Worm (Caenorhabditis elegans) whole organism, L1 larva: ENCODE results near the gene C03G6.17.

Experiments
- blmp-1 ChIP-seq: fragments of 150-350 bp; optimal IDR thresholded peaks from 2 replicates; lab custom pipeline; 2014; ENCODE audit warnings: missing biosample characterization, missing genetic modification characterization
- efl-3 ChIP-seq: fragments of 200-800 bp; sonication (Bioruptor generic); optimal IDR thresholded peaks from 2 replicates; lab custom pipeline; 2018; ENCODE audit warnings: mild to moderate bottlenecking, missing genetic modification characterization, missing compliant biosample characterization
- egl-27 ChIP-seq, 2 experiments: fragments of 150-350 bp in 1 of 2; sonication (generic microtip); optimal IDR thresholded peaks; 3 replicates each; lab custom pipeline; 2017 to 2018; ENCODE audit warnings: missing biosample characterization in 2 of 2, missing genetic modification characterization in 2 of 2, missing genetic modification reagents in 2 of 2
- fkh-4 ChIP-seq: sonication (generic microtip); optimal IDR thresholded peaks from 2 replicates; lab custom pipeline; 2016; ENCODE audit warnings: missing compliant biosample characterization, missing genetic modification characterization, borderline replicate concordance
- lin-13 ChIP-seq: fragments of 150-350 bp; optimal IDR thresholded peaks from 2 replicates; lab custom pipeline; 2014; ENCODE audit warnings: missing biosample characterization, missing genetic modification reagents, missing genetic modification characterization
- lsy-2 ChIP-seq, 2 experiments: fragments of 150-350 bp; optimal IDR thresholded peaks; 2 replicates each; lab custom pipeline; 2014; ENCODE audit warnings: missing biosample characterization in 2 of 2, missing genetic modification characterization in 2 of 2
- mab-9 ChIP-seq: fragments of 200-800 bp; sonication (Bioruptor generic); IDR thresholded peaks from 2 replicates; pipeline ENCODE4 v1.3.6; 2022; ENCODE audit warnings: missing genetic modification reagents, missing genetic modification characterization, missing compliant biosample characterization
- mep-1 ChIP-seq: fragments of 150-350 bp; optimal IDR thresholded peaks from 2 replicates; lab custom pipeline; 2014; ENCODE audit warnings: missing biosample characterization, missing genetic modification characterization
- pag-3 ChIP-seq: sonication (generic microtip); optimal IDR thresholded peaks from 2 replicates; lab custom pipeline; 2017; ENCODE audit warnings: missing genetic modification characterization, mild to moderate bottlenecking, missing compliant biosample characterization, antibody characterized with exemption, borderline replicate concordance; ENCODE audit not compliant: insufficient read depth
- sox-4 ChIP-seq: sonication (generic microtip); optimal IDR thresholded peaks from 2 replicates; lab custom pipeline; 2016; ENCODE audit warnings: missing genetic modification characterization, missing compliant biosample characterization
- sptf-1 ChIP-seq: fragments of 150-350 bp; optimal IDR thresholded peaks from 2 replicates; lab custom pipeline; 2014; ENCODE audit warnings: missing biosample characterization, missing genetic modification characterization
- sup-37 ChIP-seq: fragments of 200-800 bp; sonication (Bioruptor generic); optimal IDR thresholded peaks from 2 replicates; lab custom pipeline; 2018; ENCODE audit warnings: mild to moderate bottlenecking, missing genetic modification characterization, missing compliant biosample characterization
- tbx-2 ChIP-seq: sonication (generic microtip); optimal IDR thresholded peaks from 2 replicates; lab custom pipeline; 2016; ENCODE audit warnings: missing genetic modification characterization, missing compliant biosample characterization
- ztf-11 ChIP-seq, 2 experiments: sonication (generic microtip); optimal IDR thresholded peaks; 2 replicates each; lab custom pipeline; 2016 to 2017; ENCODE audit warnings: missing genetic modification characterization in 2 of 2, missing biosample characterization in 1 of 2, missing compliant biosample characterization in 1 of 2

ce11 chrV:7339831-7340230, 41.1 kb downstream of the C03G6.17 start, which contains the start of gene srh-187:
- no peak for TF ChIP-seq sup-37
- TF ChIP-seq mep-1 (tag; lab: Kevin White, UChicago): no peak
- no peak for TF ChIP-seq blmp-1 (tag; lab: Kevin White, UChicago)
- TF ChIP-seq ztf-11 (tag; optimal IDR thresholded peaks at IDR 0.05; lab: Kevin White, UChicago): no peak
- no peak for TF ChIP-seq egl-27 (tag; optimal IDR thresholded peaks at IDR 0.05; lab: Kevin White, UChicago)
- no peak for TF ChIP-seq fkh-4 (tag; lab: Kevin White, UChicago)
- no peak for TF ChIP-seq sox-4 (tag; lab: Kevin White, UChicago)
- no peak for TF ChIP-seq tbx-2
- no peak for TF ChIP-seq sptf-1 (tag; lab: Kevin White, UChicago)
- TF ChIP-seq pag-3: no peak
- TF ChIP-seq lin-13: no peak
- no peak for TF ChIP-seq efl-3 (GFP tag; lab: Kevin White, UChicago)
- no peak for TF ChIP-seq lsy-2 (tag; optimal IDR thresholded peaks at IDR 0.05; lab: Kevin White, UChicago)
- no peak for TF ChIP-seq mab-9 (GFP tag; lab: Robert Waterston, UW)
